Worm (Caenorhabditis elegans) whole organism, L4 larva: ENCODE measurements around the gene spp-7.
A peak's percentile ranks its signal among the peaks of the same experiment; 100 is the strongest.

Experiments used
- F10B5.3 ChIP-seq: sonication (generic microtip); optimal IDR thresholded peaks from 2 replicates; lab custom pipeline; 2016; ENCODE audit warnings: mild to moderate bottlenecking, missing genetic modification characterization, missing compliant biosample characterization
- F26F4.8 ChIP-seq: fragments of 200-800 bp; sonication (Bioruptor generic); conservative IDR thresholded peaks from 2 replicates; pipeline ENCODE4 v1.3.6; 2022; ENCODE audit warnings: missing genetic modification characterization, missing compliant biosample characterization
- T26A8.4 ChIP-seq: fragments of 200-800 bp; sonication (Bioruptor generic); IDR thresholded peaks from 2 replicates; pipeline ENCODE4 v1.3.6; 2022; ENCODE audit warnings: missing genetic modification characterization, missing compliant biosample characterization
- Y105C5A.15 ChIP-seq: fragments of 200-800 bp; sonication (Bioruptor generic); IDR thresholded peaks from 2 replicates; pipeline ENCODE4 v1.3.6; 2022; ENCODE audit warnings: missing genetic modification characterization, missing compliant biosample characterization
- aha-1 ChIP-seq: fragments of 150-350 bp; peaks from one replicate; lab custom pipeline; 2014; ENCODE audit warnings: missing biosample characterization, missing genetic modification characterization
- ceh-20 ChIP-seq: fragments of 200-800 bp; sonication (Bioruptor generic); IDR thresholded peaks from 2 replicates; pipeline ENCODE4 v1.3.6; 2022; ENCODE audit warnings: missing genetic modification reagents, missing genetic modification characterization, missing compliant biosample characterization
- ceh-28 ChIP-seq: fragments of 150-350 bp; optimal IDR thresholded peaks from 2 replicates; lab custom pipeline; 2014; ENCODE audit warnings: missing biosample characterization, missing genetic modification reagents, missing genetic modification characterization
- ceh-32 ChIP-seq: sonication (generic microtip); optimal IDR thresholded peaks from 2 replicates; lab custom pipeline; 2016; ENCODE audit warnings: mild to moderate bottlenecking, missing genetic modification characterization, missing compliant biosample characterization; ENCODE audit not compliant: poor library complexity
- daf-19 ChIP-seq: fragments of 200-800 bp; sonication (Bioruptor generic); conservative IDR thresholded peaks from 2 replicates; pipeline ENCODE4 v1.3.6; 2022; ENCODE audit warnings: missing genetic modification characterization, missing compliant biosample characterization
- daf-8 ChIP-seq: fragments of 200-800 bp; sonication (Bioruptor generic); IDR thresholded peaks from 2 replicates; pipeline ENCODE4 v1.3.6; 2022; ENCODE audit warnings: missing genetic modification characterization, missing compliant biosample characterization
- dmd-8 ChIP-seq: fragments of 200-800 bp; sonication (Bioruptor generic); IDR thresholded peaks from 2 replicates; pipeline ENCODE4 v1.3.6; 2022; ENCODE audit warnings: missing genetic modification characterization, missing compliant biosample characterization
- duxl-1 ChIP-seq: sonication (generic microtip); optimal IDR thresholded peaks from 2 replicates; lab custom pipeline; 2016; ENCODE audit warnings: mild to moderate bottlenecking, missing genetic modification characterization, moderate library complexity, missing compliant biosample characterization; ENCODE audit not compliant: poor library complexity
- egl-43 ChIP-seq: fragments of 200-800 bp; sonication (Bioruptor generic); IDR thresholded peaks from 2 replicates; pipeline ENCODE4 v1.3.6; 2022; ENCODE audit warnings: missing genetic modification reagents, missing genetic modification characterization, missing compliant biosample characterization
- fos-1 ChIP-seq: fragments of 150-350 bp; optimal IDR thresholded peaks from 2 replicates; lab custom pipeline; 2014; ENCODE audit warnings: missing biosample characterization, missing genetic modification characterization
- hif-1 ChIP-seq, 2 experiments: sonication (generic microtip); optimal IDR thresholded peaks; 2 replicates each; lab custom pipeline; 2016 to 2017; ENCODE audit warnings: missing compliant biosample characterization in 2 of 2, missing genetic modification characterization in 2 of 2, missing genetic modification reagents in 2 of 2, missing genotype in 2 of 2, mild to moderate bottlenecking in 1 of 2
- jun-1 ChIP-seq: fragments of 150-350 bp; optimal IDR thresholded peaks from 2 replicates; lab custom pipeline; 2014; ENCODE audit warnings: missing biosample characterization, missing genetic modification reagents, missing genetic modification characterization
- lin-39 ChIP-seq: fragments of 150-350 bp; optimal IDR thresholded peaks from 2 replicates; lab custom pipeline; 2014; ENCODE audit warnings: missing biosample characterization, missing genetic modification reagents, missing genetic modification characterization
- lir-3 ChIP-seq: sonication (generic microtip); optimal IDR thresholded peaks from 2 replicates; lab custom pipeline; 2016; ENCODE audit warnings: mild to moderate bottlenecking, missing genetic modification characterization, missing compliant biosample characterization
- mdt-29 ChIP-seq: fragments of 200-800 bp; sonication (Bioruptor generic); IDR thresholded peaks from 2 replicates; pipeline ENCODE4 v1.3.6; 2022; ENCODE audit warnings: missing genetic modification reagents, missing genetic modification characterization, missing compliant biosample characterization
- mep-1 ChIP-seq: fragments of 150-350 bp; sonication (generic microtip); optimal IDR thresholded peaks from 3 replicates; lab custom pipeline; 2014; ENCODE audit warnings: missing biosample characterization, missing genetic modification characterization
- mxl-3 ChIP-seq: fragments of 200-800 bp; sonication (Bioruptor generic); optimal IDR thresholded peaks from 2 replicates; lab custom pipeline; 2018; ENCODE audit warnings: mild to moderate bottlenecking, missing genetic modification characterization, missing compliant biosample characterization
- nhr-102 ChIP-seq: sonication (generic microtip); optimal IDR thresholded peaks from 2 replicates; lab custom pipeline; 2016; ENCODE audit warnings: mild to moderate bottlenecking, missing genetic modification characterization, moderate library complexity, missing compliant biosample characterization
- nhr-237 ChIP-seq: sonication (generic microtip); optimal IDR thresholded peaks from 2 replicates; lab custom pipeline; 2017; ENCODE audit warnings: missing biosample characterization, missing genetic modification characterization
- nhr-48 ChIP-seq: sonication (generic microtip); optimal IDR thresholded peaks from 2 replicates; lab custom pipeline; 2016; ENCODE audit warnings: mild to moderate bottlenecking, missing genetic modification characterization, missing compliant biosample characterization
- nhr-6 ChIP-seq: fragments of 150-350 bp; optimal IDR thresholded peaks from 2 replicates; lab custom pipeline; 2014; ENCODE audit warnings: missing biosample characterization, missing genetic modification characterization
- php-3 ChIP-seq: fragments of 200-800 bp; sonication (Bioruptor generic); IDR thresholded peaks from 2 replicates; pipeline ENCODE4 v1.3.6; 2022; ENCODE audit warnings: missing genetic modification reagents, missing genetic modification characterization, missing compliant biosample characterization
- rbr-2 ChIP-seq: sonication (generic microtip); optimal IDR thresholded peaks from 2 replicates; lab custom pipeline; 2016; ENCODE audit warnings: missing genotype, missing genetic modification characterization, missing compliant biosample characterization
- snpc-1.2 ChIP-seq: fragments of 200-800 bp; sonication (Bioruptor generic); IDR thresholded peaks from 2 replicates; pipeline ENCODE4 v1.3.6; 2022; ENCODE audit warnings: missing genetic modification reagents, missing genetic modification characterization, missing compliant biosample characterization
- snpc-4 ChIP-seq: fragments of 150-350 bp; optimal IDR thresholded peaks from 2 replicates; lab custom pipeline; 2014; ENCODE audit warnings: missing biosample characterization, missing genetic modification characterization
- tag-97 ChIP-seq: fragments of 200-800 bp; sonication (Bioruptor generic); IDR thresholded peaks from 2 replicates; pipeline ENCODE4 v1.3.6; 2022; ENCODE audit warnings: missing genetic modification characterization, missing compliant biosample characterization
- unc-62 ChIP-seq, 3 experiments: fragments of 150-350 bp in 1 of 3; sonication (generic microtip); optimal IDR thresholded peaks in 2 of 3; peaks in 1 of 3; 1 replicate in 1 of 3; 2 replicates in 2 of 3; lab custom pipeline; 2014 to 2017; ENCODE audit warnings: missing biosample characterization in 3 of 3, missing genetic modification characterization in 3 of 3, missing genetic modification reagents in 3 of 3, missing genotype in 1 of 3

The spp-7 gene

DNA sequence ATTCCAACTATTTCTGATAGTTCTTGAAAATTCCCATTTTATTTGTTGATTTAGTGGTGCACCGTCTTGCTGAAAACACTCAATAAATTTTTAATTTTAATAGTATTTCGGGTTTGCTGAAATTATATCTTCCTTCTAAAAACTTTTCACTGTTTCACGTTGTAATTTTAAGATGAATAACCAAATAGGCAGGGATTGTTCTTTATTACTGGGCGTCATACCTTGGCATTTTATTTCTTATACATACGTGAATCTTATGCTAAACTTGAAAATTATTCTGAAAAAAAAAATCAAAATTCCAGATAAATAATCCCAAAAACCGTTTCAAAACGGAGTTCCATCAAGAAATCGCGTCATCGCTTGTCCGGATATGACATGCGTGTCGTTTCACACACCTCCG is 23.1 kb upstream of the spp-7 start, which contains the start of gene mgl-3 (continued):
- no peak for TF ChIP-seq F10B5.3 (tag; lab: Kevin White, UChicago)
- no peak for TF ChIP-seq mep-1 (tag; lab: Kevin White, UChicago)
- no peak for TF ChIP-seq nhr-48 (tag; lab: Kevin White, UChicago)
- TF ChIP-seq dmd-8 (GFP tag; lab: Robert Waterston, UW) = no peak

DNA sequence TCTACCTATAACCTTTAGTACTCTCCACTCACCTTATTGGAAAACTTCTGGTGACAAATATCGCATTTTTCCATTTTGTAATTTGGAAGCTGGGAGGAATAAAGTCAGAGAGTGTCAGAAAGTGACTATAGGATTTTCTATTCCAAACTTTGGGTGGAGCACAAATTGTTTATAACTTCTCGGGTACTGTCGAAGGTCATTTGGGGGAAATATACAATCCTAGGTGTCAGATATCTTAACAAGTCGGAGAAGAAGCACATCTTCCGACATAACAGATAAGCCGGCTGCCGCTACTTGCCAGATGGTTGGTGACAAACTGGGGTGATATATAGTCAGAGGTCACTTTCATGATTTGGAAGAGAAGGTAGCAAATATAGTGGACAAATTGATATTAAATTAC is 3.5 kb upstream of the spp-7 start, which contains the start of gene ehn-3:
Gene ehn-3, minus strand, starts transcription at position 101 of the 400 bp plus-strand sequence.
- TF ChIP-seq T26A8.4 (GFP tag; lab: Robert Waterston, UW) = no peak
- no peak for TF ChIP-seq ceh-32 (tag; lab: Kevin White, UChicago)
- no peak for TF ChIP-seq ceh-20 (GFP tag; lab: Robert Waterston, UW)
- TF ChIP-seq snpc-4 (tag; lab: Kevin White, UChicago) = no peak
- no peak for TF ChIP-seq aha-1 (tag; lab: Kevin White, UChicago)
- TF ChIP-seq nhr-6 (tag; lab: Kevin White, UChicago) = no peak
- TF ChIP-seq mxl-3 (GFP tag; lab: Kevin White, UChicago) = no peak
- no peak for TF ChIP-seq tag-97 (GFP tag; lab: Robert Waterston, UW)
- no peak for TF ChIP-seq snpc-1.2 (GFP tag; lab: Robert Waterston, UW)
- no peak for TF ChIP-seq jun-1 (tag; lab: Kevin White, UChicago)
- TF ChIP-seq lin-39 (tag; lab: Kevin White, UChicago) = no peak
- TF ChIP-seq nhr-102 (tag; lab: Kevin White, UChicago) = no peak
- no peak for TF ChIP-seq daf-8
- TF ChIP-seq, all 104 proteins: peak for 0

DNA sequence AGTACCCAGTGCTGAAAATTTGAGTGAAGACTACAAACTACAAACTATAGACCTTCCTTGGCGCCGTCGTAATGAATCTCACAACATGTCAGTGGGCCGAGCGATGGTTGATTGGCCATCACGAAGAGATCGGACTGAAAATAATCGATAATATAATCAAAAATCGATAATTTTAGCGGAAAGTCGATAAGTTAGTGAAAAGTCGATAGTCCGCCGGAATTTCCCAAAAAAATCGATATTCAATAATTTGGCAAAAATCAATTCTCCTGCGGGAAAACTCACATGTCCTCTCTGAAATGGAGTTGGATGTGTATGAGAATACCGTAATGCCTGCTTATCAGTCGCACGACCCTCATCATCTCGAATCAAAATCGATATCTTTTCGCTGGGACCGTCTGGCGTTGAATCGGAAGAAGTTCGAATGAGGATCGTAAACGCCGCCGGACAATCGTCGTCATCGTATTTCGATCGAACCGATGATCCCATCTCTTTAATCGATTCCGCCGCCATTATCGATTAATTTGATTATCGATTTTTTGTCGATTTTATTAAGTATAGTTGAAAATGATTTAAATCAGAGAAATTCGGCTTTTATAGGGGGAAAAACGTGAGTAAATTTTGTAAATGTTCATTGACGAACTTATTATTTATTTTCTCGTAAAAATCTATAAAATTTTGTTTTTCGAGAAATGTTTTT is 3.8 kb downstream of the spp-7 start, which contains the start of gene ZK616.8:
Gene ZK616.8, minus strand, starts transcription at position 553 of the 697 bp plus-strand sequence.
- TF ChIP-seq ceh-28 (peak; percentile 85), fos-1 (tag; lab: Kevin White, UChicago) (no peak)

DNA sequence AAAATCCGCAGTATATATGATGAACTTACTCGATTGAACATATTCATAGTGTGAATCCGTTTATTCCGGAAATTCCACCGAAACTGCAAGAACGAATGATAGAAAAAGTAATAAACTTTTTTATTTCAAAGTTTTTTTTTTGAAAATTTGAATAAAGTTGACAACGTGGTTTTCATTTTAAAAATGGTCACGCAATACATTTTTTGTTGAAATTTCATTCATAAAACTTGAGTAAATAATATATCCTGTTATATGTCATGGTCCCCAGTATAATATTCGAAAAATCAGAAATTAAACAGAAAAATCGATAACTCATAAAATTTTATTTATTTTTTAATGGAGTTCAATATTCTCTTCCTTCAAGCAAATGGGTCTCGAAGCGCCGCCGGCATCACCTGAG is 4.5 kb downstream of the spp-7 start, which contains the start of gene ZK616.65:
Gene ZK616.65, minus strand, starts transcription at position 101 of the 400 bp plus-strand sequence.
- TF ChIP-seq F26F4.8 (GFP tag; lab: Robert Waterston, UW) (no peak), php-3 (GFP tag; lab: Robert Waterston, UW) (no peak), hif-1 (tag; optimal IDR thresholded peaks at IDR 0.05; lab: Kevin White, UChicago) (no peak), F10B5.3 (tag; lab: Kevin White, UChicago) (no peak), egl-43 (GFP tag; lab: Robert Waterston, UW) (no peak), mdt-29 (GFP tag; lab: Robert Waterston, UW) (no peak), Y105C5A.15 (GFP tag; lab: Robert Waterston, UW) (no peak), rbr-2 (tag; lab: Kevin White, UChicago) (no peak), lir-3 (tag; lab: Kevin White, UChicago) (no peak), daf-19 (GFP tag; lab: Robert Waterston, UW) (no peak)
- TF ChIP-seq, all 104 proteins: peak for 0

DNA sequence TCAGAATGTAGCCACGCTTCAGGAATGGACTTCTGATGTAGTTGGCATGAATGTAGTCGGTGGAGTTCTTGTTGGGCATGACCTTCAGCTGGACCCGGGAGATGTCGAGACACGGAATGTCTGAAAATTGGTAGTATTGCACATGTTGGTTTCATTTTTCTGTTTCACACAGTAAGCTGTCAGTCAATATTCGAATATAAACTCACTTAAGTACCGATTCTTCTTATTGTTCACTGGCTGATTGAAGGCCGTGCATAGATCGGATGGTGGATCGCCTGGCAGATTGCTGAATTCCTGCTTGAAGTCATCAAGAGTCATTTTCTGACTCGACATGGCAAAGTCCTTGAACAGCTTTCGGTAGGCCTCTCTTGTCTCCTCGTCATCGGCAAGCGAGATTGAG is 6.5 kb downstream of the spp-7 start:
- TF ChIP-seq unc-62 (GFP tag; optimal IDR thresholded peaks at IDR 0.05 in 1 of 2; lab: Kevin White, UChicago) (peak in 1 of 2 experiments; percentile 95), unc-62 (tag; optimal IDR thresholded peaks at IDR 0.05; lab: Kevin White, UChicago) (no peak), aha-1 (tag; lab: Kevin White, UChicago) (no peak)

DNA sequence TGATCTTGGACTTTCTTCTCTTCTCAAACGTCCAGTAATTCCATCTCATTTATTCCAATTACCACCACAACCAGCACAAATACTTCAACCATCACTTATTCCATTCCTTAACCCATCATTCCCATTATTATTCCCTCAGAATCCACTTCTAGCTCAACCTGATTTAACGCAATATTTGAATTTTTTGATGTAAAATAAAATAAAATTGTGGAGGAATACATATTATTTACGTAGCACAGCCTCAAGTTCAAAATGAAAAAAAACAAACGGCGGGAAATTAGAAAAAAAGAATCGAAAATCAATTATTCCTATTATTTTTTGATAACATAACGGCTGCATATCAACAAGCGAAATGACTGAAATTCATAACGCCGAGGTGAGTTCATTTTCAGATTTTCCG is 10.3 kb downstream of the spp-7 start, which contains the start of gene ZK616.61:
Gene ZK616.61, plus strand, starts transcription at position 301 of the 400 bp plus-strand sequence.
- no peak for TF ChIP-seq nhr-237 (tag; lab: Kevin White, UChicago)
- TF ChIP-seq duxl-1 (tag; lab: Kevin White, UChicago) = no peak
- no peak for TF ChIP-seq lin-39 (tag; lab: Kevin White, UChicago)
- no peak for TF ChIP-seq snpc-4 (tag; lab: Kevin White, UChicago)
